Fruit fly (Drosophila melanogaster): ENCODE measurements around the gene Ccp84Ag.

The Ccp84Ag gene

DNA sequence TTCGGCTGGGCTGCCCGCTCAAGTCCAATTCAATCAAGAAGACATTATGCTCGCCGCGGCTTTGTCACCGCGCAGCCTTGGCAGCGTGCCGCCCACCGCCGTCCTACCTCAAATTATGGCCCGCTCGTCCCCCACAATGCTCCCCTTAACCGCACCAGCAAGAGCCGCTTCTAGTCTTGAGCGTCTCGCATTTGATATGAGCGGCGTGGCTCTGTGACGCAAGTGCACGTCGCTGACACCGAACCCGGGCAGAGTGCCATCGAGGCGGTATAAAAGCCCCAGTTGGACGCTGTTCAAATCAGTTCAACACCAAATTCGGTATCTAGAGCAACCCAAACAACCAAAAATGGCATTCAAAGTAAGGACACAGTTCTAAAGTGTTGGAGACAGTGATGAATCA lies at the start of gene Ccp84Ag:
TSS of gene Ccp84Ag (plus strand) at position 301 of the 400 bp plus-strand sequence.
- TF ChIP-seq CG10669 (GFP tag; optimal IDR thresholded peaks at IDR 0.05), result no peak
- no peak for TF ChIP-seq CG16779 (tag; optimal IDR thresholded peaks at IDR 0.05)
- TF ChIP-seq Gug (GFP tag; IDR thresholded peaks at IDR 0.05), result no peak
- no peak for TF ChIP-seq net (GFP tag; optimal IDR thresholded peaks at IDR 0.05)
- TF ChIP-seq acj6 (GFP tag; optimal IDR thresholded peaks at IDR 0.05), result no peak
- TF ChIP-seq Hr39 (GFP tag; optimal IDR thresholded peaks at IDR 0.05), result no peak
- TF ChIP-seq CG8632 (GFP tag; optimal IDR thresholded peaks at IDR 0.05), result no peak
- no peak for TF ChIP-seq Hr38 (GFP tag; optimal IDR thresholded peaks at IDR 0.05)
- no peak for TF ChIP-seq CG15336 (GFP tag; IDR thresholded peaks at IDR 0.05)
- no peak for TF ChIP-seq CG11762 (GFP tag; optimal IDR thresholded peaks at IDR 0.05; ENCODE audit: insufficient read depth)
- no peak for TF ChIP-seq CG6163 (GFP tag; IDR thresholded peaks at IDR 0.05)
- TF ChIP-seq CG4318 (GFP tag; optimal IDR thresholded peaks at IDR 0.05), result no peak
- TF ChIP-seq CG6854 (GFP tag; optimal IDR thresholded peaks at IDR 0.05), result no peak
- no peak for TF ChIP-seq Sox102F (GFP tag; optimal IDR thresholded peaks at IDR 0.05)

DNA sequence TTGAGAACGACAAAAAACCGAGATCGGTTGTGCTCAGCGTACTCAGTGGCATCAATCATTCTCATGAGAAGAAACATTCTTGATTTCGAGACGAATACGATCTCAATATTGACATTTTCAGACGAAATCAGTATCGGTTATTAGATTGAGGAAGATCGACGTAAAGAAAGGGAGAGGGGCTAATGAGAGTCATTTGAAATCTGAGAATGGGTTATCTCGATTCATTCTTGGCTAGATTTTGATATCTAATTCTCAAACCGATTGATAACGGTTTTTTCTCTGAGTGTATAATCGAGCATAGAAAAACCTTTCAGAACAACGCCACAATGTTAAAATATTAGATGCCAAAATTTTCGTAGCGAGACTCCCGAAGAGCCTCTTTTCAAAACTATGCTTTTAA lies 45.6 kb upstream of the Ccp84Ag start, which contains the start of gene CG31286:
TSS of gene CG31286 (plus strand) at position 301 of the 400 bp plus-strand sequence.
- TF ChIP-seq OdsH (GFP tag; optimal IDR thresholded peaks at IDR 0.05), result no peak
- no peak for TF ChIP-seq Met (GFP tag; optimal IDR thresholded peaks at IDR 0.05)
- TF ChIP-seq Sox15 (GFP tag; optimal IDR thresholded peaks at IDR 0.05), result no peak
- no peak for TF ChIP-seq Sox102F (GFP tag; optimal IDR thresholded peaks at IDR 0.05)
- TF ChIP-seq Eip93F (GFP tag; optimal IDR thresholded peaks at IDR 0.05), result no peak
- no peak for TF ChIP-seq salr (GFP tag; optimal IDR thresholded peaks at IDR 0.05)
- TF ChIP-seq CG8632 (GFP tag; optimal IDR thresholded peaks at IDR 0.05), result no peak
- no peak for TF ChIP-seq Eip78C (GFP tag)

- TF ChIP-seq CG6808 (GFP tag; optimal IDR thresholded peaks at IDR 0.05) (no peak), CG9139 (GFP tag; optimal IDR thresholded peaks at IDR 0.05) (no peak), Ets96B (tag; optimal IDR thresholded peaks at IDR 0.05) (no peak), Sox15 (GFP tag; optimal IDR thresholded peaks at IDR 0.05) (no peak), CG1621 (tag; optimal IDR thresholded peaks at IDR 0.05) (no peak), fd85E (GFP tag; optimal IDR thresholded peaks at IDR 0.05) (no peak)
Observed at dm6 chr3R:6644334-6644733, 42.2 kb upstream of the Ccp84Ag start, which contains the start of gene Ass. Gene Ass, minus strand, starts transcription at chr3R:6644434.

- TF ChIP-seq Ets21C (GFP tag; optimal IDR thresholded peaks at IDR 0.05) (no peak), CG6792 (GFP tag; optimal IDR thresholded peaks at IDR 0.05) (no peak), spab (GFP tag; optimal IDR thresholded peaks at IDR 0.05) (no peak), Smox (GFP tag; optimal IDR thresholded peaks at IDR 0.05) (no peak), ss (GFP tag; optimal IDR thresholded peaks at IDR 0.05) (no peak), CG9139 (GFP tag; optimal IDR thresholded peaks at IDR 0.05) (no peak), pdm3 (GFP tag; optimal IDR thresholded peaks at IDR 0.05) (no peak), cyc (GFP tag; optimal IDR thresholded peaks at IDR 0.05) (no peak), CG6276 (GFP tag; optimal IDR thresholded peaks at IDR 0.05) (no peak), CG8632 (GFP tag; optimal IDR thresholded peaks at IDR 0.05) (no peak), fd85E (GFP tag; optimal IDR thresholded peaks at IDR 0.05) (no peak), lz (GFP tag; optimal IDR thresholded peaks at IDR 0.05) (no peak), CG8119 (GFP tag; IDR thresholded peaks at IDR 0.05) (no peak), OdsH (GFP tag; optimal IDR thresholded peaks at IDR 0.05) (no peak), vri (GFP tag; optimal IDR thresholded peaks at IDR 0.05) (no peak), CG6854 (GFP tag; optimal IDR thresholded peaks at IDR 0.05) (no peak)
Observed at dm6 chr3R:6646740-6647139, 39.8 kb upstream of the Ccp84Ag start, which contains the start of gene Taf1. Gene Taf1, plus strand, starts transcription at chr3R:6646889.
